Worm (Caenorhabditis elegans): ENCODE data around the gene M02H5.8.

ce11 chrV:479046-479445 lies 29.3 kb downstream of the M02H5.8 start:
- TF ChIP-seq zfp-3 (GFP tag; conservative IDR thresholded peaks at IDR 0.05), result no peak
- no peak for TF ChIP-seq daf-12 (tag; optimal IDR thresholded peaks at IDR 0.05)
- TF ChIP-seq lin-13 (GFP tag; optimal IDR thresholded peaks at IDR 0.05), result no peak
- TF ChIP-seq dve-1 (tag; optimal IDR thresholded peaks at IDR 0.05; ENCODE audit: insufficient read depth), result no peak
- no peak for TF ChIP-seq pha-4 (GFP tag; IDR thresholded peaks at IDR 0.05)
- no peak for TF ChIP-seq pha-4 (tag; optimal IDR thresholded peaks at IDR 0.05)
- TF ChIP-seq snpc-4 (tag; optimal IDR thresholded peaks at IDR 0.05), result no peak
- no peak for TF ChIP-seq nhr-28 (tag; optimal IDR thresholded peaks at IDR 0.05)
- TF ChIP-seq dmd-6 (GFP tag; IDR thresholded peaks at IDR 0.05), result peak; percentile 60
- no peak for TF ChIP-seq D1046.2 (GFP tag; IDR thresholded peaks at IDR 0.05)
- no peak for TF ChIP-seq daf-16 (GFP tag; optimal IDR thresholded peaks at IDR 0.05)
- no peak for TF ChIP-seq daf-16 (tag; optimal IDR thresholded peaks at IDR 0.05)
- no peak for TF ChIP-seq mes-2 (tag; optimal IDR thresholded peaks at IDR 0.05; ENCODE audit: poor library complexity, severe bottlenecking)

All from whole organism, L4 larva.